Worm (Caenorhabditis elegans) whole organism, young adult: Measurements from ENCODE around the gene K08E7.6.

Experiments
- F33H1.4 ChIP-seq: fragments of 200-800 bp; sonication (Bioruptor generic); IDR thresholded peaks from 2 replicates; pipeline ENCODE4 v1.3.6; 2022; ENCODE audit warnings: missing genetic modification reagents, missing genetic modification characterization, missing compliant biosample characterization
- F37B4.10 ChIP-seq: fragments of 200-800 bp; sonication (Bioruptor generic); IDR thresholded peaks from 2 replicates; pipeline ENCODE4 v1.3.6; 2022; ENCODE audit warnings: missing genetic modification characterization, missing compliant biosample characterization
- Y53F4B.3 ChIP-seq: fragments of 200-800 bp; sonication (Bioruptor generic); IDR thresholded peaks from 2 replicates; pipeline ENCODE4 v1.3.6; 2022; ENCODE audit warnings: missing genetic modification reagents, missing genetic modification characterization, missing compliant biosample characterization
- Y53G8AR.9 ChIP-seq: fragments of 200-800 bp; sonication (Bioruptor generic); conservative IDR thresholded peaks from 2 replicates; pipeline ENCODE4 v1.3.6; 2022; ENCODE audit warnings: missing genetic modification reagents, missing genetic modification characterization, missing compliant biosample characterization
- ZK185.1 ChIP-seq: sonication (generic microtip); optimal IDR thresholded peaks from 2 replicates; lab custom pipeline; 2016; ENCODE audit warnings: mild to moderate bottlenecking, missing genetic modification characterization, missing compliant biosample characterization; ENCODE audit not compliant: poor library complexity, severe bottlenecking
- aptf-3 ChIP-seq: fragments of 200-800 bp; sonication (Bioruptor generic); IDR thresholded peaks from 2 replicates; pipeline ENCODE4 v1.3.6; 2022; ENCODE audit warnings: missing genetic modification characterization, missing compliant biosample characterization
- cebp-2 ChIP-seq: fragments of 200-800 bp; sonication (Bioruptor generic); IDR thresholded peaks from 2 replicates; pipeline ENCODE4 v1.3.6; 2022; ENCODE audit warnings: missing genetic modification characterization, missing compliant biosample characterization
- egrh-3 ChIP-seq: fragments of 200-800 bp; sonication (Bioruptor generic); IDR thresholded peaks from 2 replicates; pipeline ENCODE4 v1.3.6; 2022; ENCODE audit warnings: missing genetic modification reagents, missing genetic modification characterization, missing compliant biosample characterization
- gei-17 ChIP-seq: fragments of 200-800 bp; sonication (Bioruptor generic); optimal IDR thresholded peaks from 2 replicates; lab custom pipeline; 2018; ENCODE audit warnings: mild to moderate bottlenecking, missing genetic modification characterization, missing compliant biosample characterization
- hrde-1 ChIP-seq: sonication (generic microtip); optimal IDR thresholded peaks from 2 replicates; lab custom pipeline; 2016; ENCODE audit warnings: missing genetic modification characterization, mild to moderate bottlenecking, missing compliant biosample characterization, moderate library complexity, missing genotype, missing genetic modification reagents, borderline replicate concordance
- lin-54 ChIP-seq: fragments of 200-800 bp; sonication (Bioruptor generic); optimal IDR thresholded peaks from 2 replicates; lab custom pipeline; 2018; ENCODE audit warnings: mild to moderate bottlenecking, missing genetic modification characterization, missing compliant biosample characterization
- lsy-27 ChIP-seq: sonication (generic microtip); optimal IDR thresholded peaks from 2 replicates; lab custom pipeline; 2017; ENCODE audit warnings: missing genetic modification characterization, mild to moderate bottlenecking, missing compliant biosample characterization, antibody characterized with exemption, missing genotype, borderline replicate concordance; ENCODE audit not compliant: insufficient read depth
- madf-6 ChIP-seq: fragments of 200-800 bp; sonication (Bioruptor generic); IDR thresholded peaks from 2 replicates; pipeline ENCODE4 v1.3.6; 2022; ENCODE audit warnings: missing genetic modification reagents, missing genetic modification characterization, missing compliant biosample characterization
- nhr-179 ChIP-seq: sonication (generic microtip); optimal IDR thresholded peaks from 2 replicates; lab custom pipeline; 2016; ENCODE audit warnings: mild to moderate bottlenecking, missing genetic modification characterization, missing compliant biosample characterization
- nhr-90 ChIP-seq: sonication (generic microtip); optimal IDR thresholded peaks from 2 replicates; lab custom pipeline; 2016; ENCODE audit warnings: missing genotype, mild to moderate bottlenecking, missing genetic modification characterization, missing compliant biosample characterization
- repo-1 ChIP-seq: sonication (generic microtip); optimal IDR thresholded peaks from 2 replicates; lab custom pipeline; 2017; ENCODE audit warnings: mild to moderate bottlenecking, missing genetic modification characterization, missing compliant biosample characterization
- xnd-1 ChIP-seq: sonication (generic microtip); optimal IDR thresholded peaks from 2 replicates; lab custom pipeline; 2016; ENCODE audit warnings: missing genotype, missing genetic modification reagents, missing genetic modification characterization, missing compliant biosample characterization
- zim-3 ChIP-seq: sonication (generic microtip); optimal IDR thresholded peaks from 2 replicates; lab custom pipeline; 2017; ENCODE audit warnings: mild to moderate bottlenecking, missing genetic modification characterization, moderate library complexity, missing compliant biosample characterization
- ztf-18 ChIP-seq: sonication (generic microtip); optimal IDR thresholded peaks from 2 replicates; lab custom pipeline; 2016; ENCODE audit warnings: missing genotype, mild to moderate bottlenecking, missing genetic modification characterization, missing compliant biosample characterization
- ztf-25 ChIP-seq: fragments of 200-800 bp; sonication (Bioruptor generic); IDR thresholded peaks from 2 replicates; pipeline ENCODE4 v1.3.6; 2022; ENCODE audit warnings: missing genetic modification reagents, missing genetic modification characterization, missing compliant biosample characterization

K08E7.6 gene

DNA sequence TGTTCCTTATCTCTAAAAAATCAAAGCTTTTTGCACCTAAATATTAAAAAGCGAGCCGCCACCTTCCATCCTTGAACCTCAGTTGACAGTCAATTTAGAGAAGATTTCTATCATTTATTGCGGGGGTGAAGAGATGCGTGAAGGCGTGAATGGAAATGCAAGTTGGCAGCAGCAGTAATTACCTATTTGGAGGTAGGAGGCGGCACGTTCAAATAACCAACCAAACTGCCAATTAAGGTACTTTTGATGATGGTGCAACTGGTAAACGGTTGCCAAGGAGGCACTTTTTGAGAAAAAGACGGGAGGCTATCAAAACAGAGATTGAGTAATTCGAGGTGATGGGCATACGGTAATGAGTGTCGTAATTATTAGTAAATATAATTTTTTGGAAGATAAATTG lies 44.6 kb downstream of the K08E7.6 start:
- TF ChIP-seq gei-17 (GFP tag; lab: Kevin White, UChicago): no peak
- TF ChIP-seq zim-3 (tag; lab: Kevin White, UChicago): no peak
- no peak for TF ChIP-seq cebp-2 (GFP tag; lab: Robert Waterston, UW)
- TF ChIP-seq F33H1.4 (GFP tag; lab: Robert Waterston, UW): no peak
- TF ChIP-seq egrh-3: no peak

ce11 chrIV:12531464-12531863 lies 49.5 kb downstream of the K08E7.6 start:
- no peak for TF ChIP-seq aptf-3
- TF ChIP-seq nhr-179 (tag; lab: Kevin White, UChicago): no peak
- no peak for TF ChIP-seq madf-6
- no peak for TF ChIP-seq hrde-1 (tag; lab: Kevin White, UChicago)
- no peak for TF ChIP-seq repo-1 (tag; lab: Kevin White, UChicago)
- TF ChIP-seq F37B4.10 (GFP tag; lab: Robert Waterston, UW): no peak
- TF ChIP-seq ZK185.1 (tag; lab: Kevin White, UChicago): no peak
- no peak for TF ChIP-seq Y53F4B.3 (GFP tag; lab: Robert Waterston, UW)
- TF ChIP-seq Y53G8AR.9 (GFP tag; lab: Robert Waterston, UW): no peak
- TF ChIP-seq, all 124 proteins: peak for 0

DNA sequence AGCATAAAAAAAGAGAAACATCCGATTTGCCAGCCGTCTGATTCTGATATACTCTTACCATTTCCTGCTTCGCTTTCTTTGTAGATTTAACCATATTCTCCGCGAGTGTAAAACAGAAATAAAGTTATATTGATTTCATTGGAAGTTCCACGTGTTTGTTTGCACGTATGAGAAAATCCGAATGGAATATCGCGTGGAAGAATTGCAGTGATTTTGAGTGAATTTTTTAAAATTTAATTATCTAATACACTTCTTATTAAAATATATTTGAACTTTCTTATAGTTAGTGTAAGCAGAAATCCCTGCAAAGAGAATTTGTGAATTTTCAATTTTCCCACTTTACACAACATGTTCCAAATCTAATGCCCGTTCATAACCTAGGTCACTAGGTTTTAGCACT lies 49.9 kb downstream of the K08E7.6 start, which contains the start of gene F53B2.5:
Gene F53B2.5 (minus strand): TSS at position 101 of the 400 bp plus-strand sequence.
- TF ChIP-seq lin-54 (no peak), nhr-90 (tag; lab: Kevin White, UChicago) (no peak), ztf-18 (tag; lab: Kevin White, UChicago) (no peak), lsy-27 (tag; lab: Kevin White, UChicago) (no peak), xnd-1 (tag; lab: Kevin White, UChicago) (no peak), ztf-25 (no peak)
